Worm (Caenorhabditis elegans): ENCODE data around the gene ugt-44.

ugt-44 gene

ce11 chrIV:10466398-10466797 is 3.1 kb upstream of the ugt-44 start:
- TF ChIP-seq ceh-43 (GFP tag; optimal IDR thresholded peaks at IDR 0.05) (no peak), mls-2 (tag; optimal IDR thresholded peaks at IDR 0.05) (no peak), nhr-12 (tag; optimal IDR thresholded peaks at IDR 0.05) (no peak), ham-2 (GFP tag; optimal IDR thresholded peaks at IDR 0.05) (no peak), cnd-1 (tag; optimal IDR thresholded peaks at IDR 0.05) (no peak), lin-13 (tag; optimal IDR thresholded peaks at IDR 0.05) (no peak), pha-4 (tag; optimal IDR thresholded peaks at IDR 0.05) (no peak), flh-1 (GFP tag; optimal IDR thresholded peaks at IDR 0.05) (no peak), ztf-11 (tag; optimal IDR thresholded peaks at IDR 0.05) (no peak), elt-1 (tag; optimal IDR thresholded peaks at IDR 0.05; ENCODE audit: borderline replicate concordance, insufficient read depth) (no peak), hlh-1 (tag; optimal IDR thresholded peaks at IDR 0.05) (no peak), ces-1 (GFP tag; optimal IDR thresholded peaks at IDR 0.05) (no peak), lin-32 (GFP tag; optimal IDR thresholded peaks at IDR 0.05) (no peak)

ce11 chrIV:10467347-10467746 is 2.2 kb upstream of the ugt-44 start:
- TF ChIP-seq drap-1 (GFP tag; optimal IDR thresholded peaks at IDR 0.05) (no peak), ceh-39 (tag; optimal IDR thresholded peaks at IDR 0.05) (no peak), ceh-83 (GFP tag; optimal IDR thresholded peaks at IDR 0.05) (no peak), M03D4.4 (tag; optimal IDR thresholded peaks at IDR 0.05) (no peak), elt-1 (tag; optimal IDR thresholded peaks at IDR 0.05; ENCODE audit: borderline replicate concordance, insufficient read depth) (no peak), mep-1 (tag; optimal IDR thresholded peaks at IDR 0.05) (no peak), ham-2 (GFP tag; optimal IDR thresholded peaks at IDR 0.05) (no peak), bed-3 (GFP tag; optimal IDR thresholded peaks at IDR 0.05) (no peak), nhr-76 (tag; optimal IDR thresholded peaks at IDR 0.05) (no peak)

ce11 chrIV:10468662-10469061 is 879 bp upstream of the ugt-44 start:
- TF ChIP-seq ceh-39 (tag; optimal IDR thresholded peaks at IDR 0.05): no peak
- TF ChIP-seq ceh-83 (GFP tag; optimal IDR thresholded peaks at IDR 0.05): no peak
- no peak for TF ChIP-seq nhr-237 (tag; optimal IDR thresholded peaks at IDR 0.05)
- TF ChIP-seq M03D4.4 (tag; optimal IDR thresholded peaks at IDR 0.05): no peak
- TF ChIP-seq mab-5 (tag; optimal IDR thresholded peaks at IDR 0.05): no peak
- TF ChIP-seq zip-8 (tag; optimal IDR thresholded peaks at IDR 0.05): no peak
- no peak for TF ChIP-seq flh-1 (GFP tag; optimal IDR thresholded peaks at IDR 0.05)

- TF ChIP-seq bed-3 (GFP tag; optimal IDR thresholded peaks at IDR 0.05) (no peak), lin-13 (tag; optimal IDR thresholded peaks at IDR 0.05) (no peak), ztf-11 (tag; optimal IDR thresholded peaks at IDR 0.05) (no peak), sem-2 (GFP tag; optimal IDR thresholded peaks at IDR 0.05) (no peak), flh-1 (GFP tag; optimal IDR thresholded peaks at IDR 0.05) (no peak), snpc-4 (tag; optimal IDR thresholded peaks at IDR 0.05) (no peak), mls-2 (tag; optimal IDR thresholded peaks at IDR 0.05) (no peak), cnd-1 (tag; optimal IDR thresholded peaks at IDR 0.05) (no peak), unc-39 (tag; optimal IDR thresholded peaks at IDR 0.05) (no peak), drap-1 (GFP tag; optimal IDR thresholded peaks at IDR 0.05) (no peak), ceh-39 (tag; optimal IDR thresholded peaks at IDR 0.05) (no peak), zip-8 (tag; optimal IDR thresholded peaks at IDR 0.05) (no peak), M03D4.4 (tag; optimal IDR thresholded peaks at IDR 0.05) (no peak), nhr-2 (tag; optimal IDR thresholded peaks at IDR 0.05) (no peak), nhr-237 (tag; optimal IDR thresholded peaks at IDR 0.05) (no peak), mab-5 (tag; optimal IDR thresholded peaks at IDR 0.05) (no peak), pha-4 (tag; optimal IDR thresholded peaks at IDR 0.05) (no peak), hlh-1 (tag; optimal IDR thresholded peaks at IDR 0.05) (no peak), lsy-2 (tag; optimal IDR thresholded peaks at IDR 0.05) (no peak), sptf-1 (tag; optimal IDR thresholded peaks at IDR 0.05) (no peak)
Observed at ce11 chrIV:10472478-10472877, 2.9 kb downstream of the ugt-44 start, which contains the start of gene bgnt-1.1. Gene bgnt-1.1, plus strand, starts transcription at chrIV:10472778.

- TF ChIP-seq lin-32 (GFP tag; optimal IDR thresholded peaks at IDR 0.05) (no peak), ham-2 (GFP tag; optimal IDR thresholded peaks at IDR 0.05) (no peak), zip-8 (tag; optimal IDR thresholded peaks at IDR 0.05) (no peak), ceh-39 (tag; optimal IDR thresholded peaks at IDR 0.05) (no peak), ces-1 (GFP tag; optimal IDR thresholded peaks at IDR 0.05) (no peak), elt-3 (tag; optimal IDR thresholded peaks at IDR 0.05) (no peak), lsy-2 (tag; optimal IDR thresholded peaks at IDR 0.05) (no peak), tbx-8 (GFP tag; optimal IDR thresholded peaks at IDR 0.05) (no peak), nhr-2 (tag; optimal IDR thresholded peaks at IDR 0.05) (no peak), unc-62 (GFP tag; optimal IDR thresholded peaks at IDR 0.05) (no peak), sptf-1 (tag; optimal IDR thresholded peaks at IDR 0.05) (no peak), ceh-83 (GFP tag; optimal IDR thresholded peaks at IDR 0.05) (no peak), M03D4.4 (tag; optimal IDR thresholded peaks at IDR 0.05) (no peak), unc-120 (tag; optimal IDR thresholded peaks at IDR 0.05; ENCODE audit: poor library complexity, severe bottlenecking) (no peak), snpc-4 (tag; optimal IDR thresholded peaks at IDR 0.05) (no peak), pha-4 (tag; optimal IDR thresholded peaks at IDR 0.05) (no peak), nhr-237 (tag; optimal IDR thresholded peaks at IDR 0.05) (no peak)
Observed at ce11 chrIV:10475234-10475633, 5.7 kb downstream of the ugt-44 start.
